Fruit fly (Drosophila melanogaster) whole organism, embryonic: ENCODE results near the gene Myo31DF.

Experiments used
- Antp ChIP-seq: fragments of 200-800 bp; sonication (Bioruptor generic); optimal IDR thresholded peaks from 3 replicates; lab custom pipeline; 2016; ENCODE audit warnings: missing biosample characterization, missing genetic modification characterization
- Bteb2 ChIP-seq: fragments of 200-800 bp; sonication (Bioruptor generic); optimal IDR thresholded peaks from 2 replicates; lab custom pipeline; 2016; ENCODE audit warnings: missing biosample characterization, missing genetic modification characterization
- CG10209 ChIP-seq: fragments of 200-800 bp; sonication (Bioruptor generic); optimal IDR thresholded peaks from 3 replicates; lab custom pipeline; 2017; ENCODE audit warnings: missing biosample characterization, mild to moderate bottlenecking, missing genetic modification characterization, missing genetic modification reagents
- CG1024 ChIP-seq: fragments of 200-800 bp; sonication (Bioruptor generic); IDR thresholded peaks from 2 replicates; pipeline ENCODE4 v1.3.6; 2022; ENCODE audit warnings: missing biosample characterization, missing genetic modification characterization
- CG10462 ChIP-seq: fragments of 200-800 bp; sonication (Bioruptor generic); optimal IDR thresholded peaks from 2 replicates; lab custom pipeline; 2016; ENCODE audit warnings: missing biosample characterization, missing genetic modification characterization
- CG10979 ChIP-seq: fragments of 200-800 bp; sonication (Bioruptor generic); optimal IDR thresholded peaks from 2 replicates; lab custom pipeline; 2018; ENCODE audit warnings: missing biosample characterization, mild to moderate bottlenecking, missing genetic modification characterization, moderate library complexity
- CG12071 ChIP-seq: fragments of 200-800 bp; sonication (Bioruptor generic); optimal IDR thresholded peaks from 3 replicates; lab custom pipeline; 2018; ENCODE audit warnings: missing biosample characterization, mild to moderate bottlenecking, missing genetic modification characterization
- CG12104 ChIP-seq: fragments of 200-800 bp; sonication (Bioruptor generic); optimal IDR thresholded peaks from 3 replicates; lab custom pipeline; 2016; ENCODE audit warnings: missing biosample characterization, missing genetic modification characterization
- CG12942 ChIP-seq: fragments of 200-800 bp; sonication (Bioruptor generic); optimal IDR thresholded peaks from 3 replicates; lab custom pipeline; 2016; ENCODE audit warnings: missing biosample characterization, missing genetic modification characterization
- CG13123 ChIP-seq: fragments of 200-800 bp; sonication (Bioruptor generic); optimal IDR thresholded peaks from 2 replicates; lab custom pipeline; 2016; ENCODE audit warnings: missing biosample characterization, missing genetic modification characterization
- CG14667 ChIP-seq: fragments of 200-800 bp; sonication (Bioruptor generic); IDR thresholded peaks from 2 replicates; pipeline ENCODE4 v1.3.6; 2022; ENCODE audit warnings: missing biosample characterization, missing genetic modification characterization
- CG14965 ChIP-seq: fragments of 200-800 bp; sonication (Bioruptor generic); optimal IDR thresholded peaks from 2 replicates; lab custom pipeline; 2016; ENCODE audit warnings: missing biosample characterization, missing genetic modification characterization, borderline replicate concordance
- CG1792 ChIP-seq: fragments of 200-800 bp; sonication (Bioruptor generic); optimal IDR thresholded peaks from 2 replicates; lab custom pipeline; 2016; ENCODE audit warnings: missing biosample characterization, missing genetic modification characterization
- CG18262 ChIP-seq: fragments of 200-800 bp; optimal IDR thresholded peaks from 3 replicates; lab custom pipeline; 2019; ENCODE audit warnings: missing biosample characterization, mild to moderate bottlenecking, missing genetic modification characterization, moderate library complexity
- CG18476 ChIP-seq: fragments of 200-800 bp; sonication (Bioruptor generic); optimal IDR thresholded peaks from 2 replicates; lab custom pipeline; 2016; ENCODE audit warnings: missing biosample characterization, mild to moderate bottlenecking, missing genetic modification characterization
- CG2889 ChIP-seq: fragments of 200-800 bp; sonication (Bioruptor generic); IDR thresholded peaks from 3 replicates; pipeline ENCODE4 v1.3.6; 2022; ENCODE audit warnings: missing biosample characterization, missing genetic modification characterization
- CG31388 ChIP-seq: fragments of 200-800 bp; sonication (Bioruptor generic); optimal IDR thresholded peaks from 2 replicates; lab custom pipeline; 2016; ENCODE audit warnings: missing biosample characterization, missing genetic modification characterization
- CG4360 ChIP-seq: fragments of 200-800 bp; sonication (Bioruptor generic); IDR thresholded peaks from 2 replicates; pipeline ENCODE4 v1.3.6; 2022; ENCODE audit warnings: missing biosample characterization, missing genetic modification characterization
- CG4404 ChIP-seq: fragments of 200-800 bp; sonication (Bioruptor generic); IDR thresholded peaks from 2 replicates; pipeline ENCODE4 v1.3.6; 2022; ENCODE audit warnings: missing biosample characterization, missing genetic modification characterization
- CG5180 ChIP-seq: fragments of 200-800 bp; sonication (Bioruptor generic); optimal IDR thresholded peaks from 3 replicates; lab custom pipeline; 2017; ENCODE audit warnings: missing biosample characterization, missing genetic modification characterization, mild to moderate bottlenecking, moderate library complexity, missing genetic modification reagents
- CG6272 ChIP-seq: fragments of 200-800 bp; sonication (Bioruptor generic); IDR thresholded peaks from 2 replicates; pipeline ENCODE4 v1.3.6; 2022; ENCODE audit warnings: missing biosample characterization, missing genetic modification characterization
- CG7987 ChIP-seq: fragments of 200-800 bp; sonication (Bioruptor generic); optimal IDR thresholded peaks from 2 replicates; lab custom pipeline; 2018; ENCODE audit warnings: missing biosample characterization, mild to moderate bottlenecking, missing genetic modification characterization, moderate library complexity
- Dbx ChIP-seq: fragments of 200-800 bp; sonication (Bioruptor generic); IDR thresholded peaks from 3 replicates; pipeline ENCODE4 v1.3.6; 2022; ENCODE audit warnings: missing biosample characterization, missing genetic modification characterization
- Eip74EF ChIP-seq, 2 experiments: fragments of 200-800 bp in 1 of 2; fragments of >200 bp in 1 of 2; sonication (Bioruptor generic) in 1 of 2; optimal IDR thresholded peaks; 2 replicates each; lab custom pipeline; 2017 to 2019; ENCODE audit warnings: missing biosample characterization in 2 of 2, missing genetic modification characterization in 2 of 2, mild to moderate bottlenecking in 1 of 2, moderate library complexity in 1 of 2
- Gsc ChIP-seq: fragments of 200-800 bp; sonication (Bioruptor generic); IDR thresholded peaks from 2 replicates; pipeline ENCODE4 v1.3.6; 2022; ENCODE audit warnings: missing biosample characterization, missing genetic modification characterization
- HHEX ChIP-seq: fragments of 200-800 bp; sonication (Bioruptor generic); optimal IDR thresholded peaks from 3 replicates; lab custom pipeline; 2017; ENCODE audit warnings: missing biosample characterization, mild to moderate bottlenecking, missing genetic modification characterization, missing genetic modification reagents
- Hr39 ChIP-seq: fragments of >200 bp; optimal IDR thresholded peaks from 2 replicates; lab custom pipeline; 2017
- MBD-R2 ChIP-seq: fragments of 200-800 bp; sonication (Bioruptor generic); IDR thresholded peaks from 2 replicates; pipeline ENCODE4 v1.3.6; 2022; ENCODE audit warnings: missing biosample characterization, missing genetic modification characterization
- MESR4 ChIP-seq: fragments of 200-800 bp; sonication (Bioruptor generic); optimal IDR thresholded peaks from 2 replicates; lab custom pipeline; 2018; ENCODE audit warnings: missing biosample characterization, mild to moderate bottlenecking, missing genetic modification characterization, moderate library complexity
- NC2α ChIP-seq: fragments of 200-800 bp; sonication (Bioruptor generic); optimal IDR thresholded peaks from 2 replicates; lab custom pipeline; 2016; ENCODE audit warnings: missing biosample characterization, missing genetic modification characterization
- NfI ChIP-seq: fragments of 200-800 bp; sonication (Bioruptor generic); optimal IDR thresholded peaks from 3 replicates; lab custom pipeline; 2018; ENCODE audit warnings: missing biosample characterization, mild to moderate bottlenecking, missing genetic modification characterization, moderate library complexity
- Taf1 ChIP-seq: fragments of 200-800 bp; sonication (Bioruptor generic); IDR thresholded peaks from 2 replicates; pipeline ENCODE4 v1.3.6; 2022; ENCODE audit warnings: missing biosample characterization, missing genetic modification characterization
- Trl ChIP-seq, 3 experiments: fragments of >200 bp in 2 of 3; fragments of 200-800 bp in 1 of 3; sonication (Bioruptor generic) in 1 of 3; optimal IDR thresholded peaks; 2 replicates in 1 of 3; 3 replicates in 2 of 3; lab custom pipeline; 2016 to 2017; ENCODE audit warnings: missing biosample characterization in 1 of 3, missing genetic modification characterization in 1 of 3
- Vsx1 ChIP-seq: fragments of 200-800 bp; sonication (Bioruptor generic); optimal IDR thresholded peaks from 2 replicates; lab custom pipeline; 2017; ENCODE audit warnings: missing biosample characterization, mild to moderate bottlenecking, missing genetic modification characterization, missing genetic modification reagents
- danr ChIP-seq: fragments of 200-800 bp; sonication (Bioruptor generic); IDR thresholded peaks from 2 replicates; pipeline ENCODE4 v1.3.6; 2022; ENCODE audit warnings: missing biosample characterization, missing genetic modification characterization
- dimm ChIP-seq: fragments of 200-800 bp; sonication (Bioruptor generic); IDR thresholded peaks from 2 replicates; pipeline ENCODE4 v1.3.6; 2022; ENCODE audit warnings: missing biosample characterization, missing genetic modification characterization
- esg ChIP-seq: fragments of 200-800 bp; sonication (Bioruptor generic); conservative IDR thresholded peaks from 2 replicates; pipeline ENCODE4 v1.3.6; 2022; ENCODE audit warnings: missing biosample characterization, missing genetic modification characterization
- fu2 ChIP-seq: fragments of 200-800 bp; sonication (Bioruptor generic); optimal IDR thresholded peaks from 2 replicates; lab custom pipeline; 2016; ENCODE audit warnings: missing biosample characterization, missing genetic modification characterization
- grau ChIP-seq: fragments of 200-800 bp; optimal IDR thresholded peaks from 3 replicates; lab custom pipeline; 2019; ENCODE audit warnings: missing biosample characterization, mild to moderate bottlenecking, missing genetic modification characterization, moderate library complexity
- gro ChIP-seq: fragments of 200-800 bp; sonication (Bioruptor generic); optimal IDR thresholded peaks from 2 replicates; lab custom pipeline; 2016; ENCODE audit warnings: missing biosample characterization, missing genetic modification characterization
- kay ChIP-seq: fragments of 200-800 bp; sonication (Bioruptor generic); optimal IDR thresholded peaks from 2 replicates; lab custom pipeline; 2016; ENCODE audit warnings: missing biosample characterization, missing genetic modification characterization
- rib ChIP-seq: fragments of 200-800 bp; sonication (Bioruptor generic); IDR thresholded peaks from 2 replicates; pipeline ENCODE4 v1.3.6; 2022; ENCODE audit warnings: missing biosample characterization, missing genetic modification characterization
- run ChIP-seq: fragments of 200-800 bp; sonication (Bioruptor generic); optimal IDR thresholded peaks from 3 replicates; lab custom pipeline; 2018; ENCODE audit warnings: missing biosample characterization, mild to moderate bottlenecking, missing genetic modification characterization
- sd ChIP-seq: fragments of 200-800 bp; sonication (Bioruptor generic); optimal IDR thresholded peaks from 3 replicates; lab custom pipeline; 2018; ENCODE audit warnings: missing biosample characterization, mild to moderate bottlenecking, missing genetic modification characterization, moderate library complexity
- sim ChIP-seq: fragments of 200-800 bp; sonication (Bioruptor generic); IDR thresholded peaks from 2 replicates; pipeline ENCODE4 v1.3.6; 2022; ENCODE audit warnings: missing biosample characterization, missing genetic modification characterization
- slbo ChIP-seq: fragments of 200-800 bp; sonication (Bioruptor generic); IDR thresholded peaks from 2 replicates; pipeline ENCODE4 v1.3.6; 2022; ENCODE audit warnings: missing biosample characterization, missing genetic modification characterization
- sna ChIP-seq: fragments of 200-800 bp; sonication (Bioruptor generic); IDR thresholded peaks from 2 replicates; pipeline ENCODE4 v1.3.6; 2022; ENCODE audit warnings: missing biosample characterization, missing genetic modification characterization; ENCODE audit not compliant: partially characterized antibody
- trem ChIP-seq: fragments of 200-800 bp; optimal IDR thresholded peaks from 3 replicates; lab custom pipeline; 2019; ENCODE audit warnings: missing biosample characterization, mild to moderate bottlenecking, missing genetic modification characterization, moderate library complexity
- wor ChIP-seq: fragments of 200-800 bp; sonication (Bioruptor generic); IDR thresholded peaks from 2 replicates; pipeline ENCODE4 v1.3.6; 2022; ENCODE audit warnings: missing biosample characterization, missing genetic modification characterization
- z ChIP-seq: fragments of 200-800 bp; sonication (Bioruptor generic); IDR thresholded peaks from 3 replicates; pipeline ENCODE4 v1.3.6; 2022; ENCODE audit warnings: missing biosample characterization, missing genetic modification characterization

Gene Myo31DF

dm6 chr2L:10516470-10517048, 10.0 kb upstream of the Myo31DF start (continued):
- TF ChIP-seq Dbx (GFP tag; lab: Robert Waterston, UW), result peak; percentile 66; the same call in 1 of the 3 replicates
- peak; percentile 48 for TF ChIP-seq Antp (GFP tag; lab: Kevin White, UChicago)
- TF ChIP-seq Eip74EF (GFP tag; optimal IDR thresholded peaks at IDR 0.05; lab: Kevin White, UChicago), result peak in 1 of 2 experiments; percentile 14
- no peak for TF ChIP-seq CG10209 (GFP tag; lab: Kevin White, UChicago)
- TF ChIP-seq Hr39, result no peak
- TF ChIP-seq NfI (GFP tag; lab: Kevin White, UChicago), result peak; percentile 18
- TF ChIP-seq z, result peak; percentile 52; the same call in 1 of the 3 replicates
- TF ChIP-seq CG18476 (GFP tag; lab: Kevin White, UChicago), result peak; percentile 36
- no peak for TF ChIP-seq CG13123 (GFP tag; lab: Kevin White, UChicago)
- TF ChIP-seq CG6272 (GFP tag; lab: Robert Waterston, UW), result no peak
- TF ChIP-seq Trl (optimal IDR thresholded peaks at IDR 0.05; lab: Kevin White, UChicago), result no peak
- peak; percentile 20 for TF ChIP-seq Trl (GFP tag; optimal IDR thresholded peaks at IDR 0.05; lab: Kevin White, UChicago)
- no peak for TF ChIP-seq CG1024
- peak; percentile 34 for TF ChIP-seq CG18262
- TF ChIP-seq MBD-R2 (GFP tag; lab: Robert Waterston, UW), result peak; percentile 42
- no peak for TF ChIP-seq CG2889
- peak; percentile 37 for TF ChIP-seq CG12071 (GFP tag; lab: Kevin White, UChicago)
- TF ChIP-seq CG12942 (GFP tag; lab: Kevin White, UChicago), result peak; percentile 3
- TF ChIP-seq Taf1, result no peak; the same call in 1 of the 2 replicates
- TF ChIP-seq trem (tag; lab: Kevin White, UChicago), result peak; percentile 8
- no peak for TF ChIP-seq CG7987 (GFP tag; lab: Kevin White, UChicago)
- TF ChIP-seq CG10979 (tag; lab: Kevin White, UChicago), result peak; percentile 4
- TF ChIP-seq CG14667, result no peak
- peak; percentile 17 for TF ChIP-seq CG5180 (GFP tag; lab: Kevin White, UChicago)
- TF ChIP-seq CG4404 (GFP tag; lab: Robert Waterston, UW), result no peak
- TF ChIP-seq kay (GFP tag; lab: Kevin White, UChicago), result peak; percentile 26
- TF ChIP-seq gro (GFP tag; lab: Kevin White, UChicago), result peak; percentile 23
- no peak for TF ChIP-seq dimm (GFP tag; lab: Robert Waterston, UW)
- no peak for TF ChIP-seq sim (GFP tag; lab: Robert Waterston, UW)
- TF ChIP-seq run (tag; lab: Kevin White, UChicago), result no peak
- 0 out of 2 replicates have a peak, but pooled peaks have one; percentile 28 for TF ChIP-seq CG4360 (GFP tag; lab: Robert Waterston, UW)
- peak; percentile 21 for TF ChIP-seq NC2α (GFP tag; lab: Kevin White, UChicago)
- peak; percentile 46 for TF ChIP-seq CG10462 (GFP tag; lab: Kevin White, UChicago)
- no peak for TF ChIP-seq Vsx1 (GFP tag; lab: Kevin White, UChicago)
- TF ChIP-seq grau (tag; lab: Kevin White, UChicago), result peak; percentile 95
- no peak for TF ChIP-seq fu2
- no peak for TF ChIP-seq sna (GFP tag; lab: Robert Waterston, UW)
- TF ChIP-seq danr (GFP tag; lab: Robert Waterston, UW), result 0 out of 2 replicates have a peak, but pooled peaks have one; percentile 20
- TF ChIP-seq Gsc (GFP tag; lab: Robert Waterston, UW), result no peak
- TF ChIP-seq CG1792 (GFP tag; lab: Kevin White, UChicago), result peak; percentile 33
- peak; percentile 33 for TF ChIP-seq HHEX (GFP tag; lab: Kevin White, UChicago)
- no peak for TF ChIP-seq CG14965 (GFP tag; lab: Kevin White, UChicago)
- peak; percentile 53; the same call in 1 of the 2 replicates for TF ChIP-seq rib (GFP tag; lab: Robert Waterston, UW)
- TF ChIP-seq CG31388, result peak; percentile 7
- peak; percentile 22 for TF ChIP-seq sd
- TF ChIP-seq CG12104 (GFP tag; lab: Kevin White, UChicago), result no peak
- peak; percentile 33; the same call in 1 of the 2 replicates for TF ChIP-seq wor (GFP tag; lab: Robert Waterston, UW)
- no peak for TF ChIP-seq esg
- peak; percentile 14 for TF ChIP-seq Bteb2
- TF ChIP-seq MESR4 (GFP tag; lab: Kevin White, UChicago), result peak; percentile 22
- no peak; the same call in 1 of the 2 replicates for TF ChIP-seq slbo (GFP tag; lab: Robert Waterston, UW)
